Fruit fly (Drosophila melanogaster) S2 (cell line): Measurements from ENCODE around the gene Lint-O.

Experiments
- CG8478 ChIP-seq: fragments of >200 bp; optimal IDR thresholded peaks from 2 replicates; lab custom pipeline; 2018
- CTCF ChIP-seq, 2 experiments: fragments of >200 bp; optimal IDR thresholded peaks; 2 replicates each; lab custom pipeline; 2018

dm6 chrX:2708156-2708734 is 9.7 kb downstream of the Lint-O start, which contains the start of gene CG2681:
- TF ChIP-seq CG8478 (lab: Kevin White, UChicago) (no peak), CTCF (optimal IDR thresholded peaks at IDR 0.05; lab: Kevin White, UChicago) (no peak)
